Worm (Caenorhabditis elegans) whole organism, L4 larva: ENCODE results near the gene coa-7.

Experiments
- ama-1 ChIP-seq: fragments of 150-350 bp; optimal IDR thresholded peaks from 2 replicates; lab custom pipeline; 2014; ENCODE audit warnings: inconsistent platforms, mixed read lengths
- ceh-62 ChIP-seq: sonication (generic microtip); optimal IDR thresholded peaks from 2 replicates; lab custom pipeline; 2017; ENCODE audit warnings: missing biosample characterization, missing genetic modification characterization
- cey-2 ChIP-seq: sonication (generic microtip); optimal IDR thresholded peaks from 3 replicates; lab custom pipeline; 2017; ENCODE audit warnings: missing genetic modification characterization, mild to moderate bottlenecking, missing compliant biosample characterization, antibody characterized with exemption, borderline replicate concordance; ENCODE audit not compliant: insufficient read depth
- hlh-30 ChIP-seq: sonication (generic microtip); optimal IDR thresholded peaks from 2 replicates; lab custom pipeline; 2017; ENCODE audit warnings: antibody characterized with exemption, mild to moderate bottlenecking, missing genetic modification characterization, missing compliant biosample characterization; ENCODE audit not compliant: insufficient read depth
- jun-1 ChIP-seq: fragments of 150-350 bp; optimal IDR thresholded peaks from 2 replicates; lab custom pipeline; 2014; ENCODE audit warnings: missing biosample characterization, missing genetic modification reagents, missing genetic modification characterization
- lin-15B ChIP-seq: fragments of 150-350 bp; sonication (generic microtip); optimal IDR thresholded peaks from 3 replicates; lab custom pipeline; 2014; ENCODE audit warnings: missing biosample characterization, missing genetic modification characterization
- mdl-1 ChIP-seq, 2 experiments: fragments of 150-350 bp in 1 of 2; sonication (generic microtip) in 1 of 2; optimal IDR thresholded peaks; 2 replicates each; lab custom pipeline; 2014 to 2017; ENCODE audit warnings: missing biosample characterization in 2 of 2, missing genetic modification characterization in 2 of 2
- nhr-237 ChIP-seq: sonication (generic microtip); optimal IDR thresholded peaks from 2 replicates; lab custom pipeline; 2017; ENCODE audit warnings: missing biosample characterization, missing genetic modification characterization
- snpc-4 ChIP-seq: fragments of 150-350 bp; optimal IDR thresholded peaks from 2 replicates; lab custom pipeline; 2014; ENCODE audit warnings: missing biosample characterization, missing genetic modification characterization
- tag-97 ChIP-seq: fragments of 200-800 bp; sonication (Bioruptor generic); IDR thresholded peaks from 2 replicates; pipeline ENCODE4 v1.3.6; 2022; ENCODE audit warnings: missing genetic modification characterization, missing compliant biosample characterization
- unc-62 ChIP-seq, 3 experiments: fragments of 150-350 bp in 1 of 3; sonication (generic microtip); optimal IDR thresholded peaks in 2 of 3; peaks in 1 of 3; 1 replicate in 1 of 3; 2 replicates in 2 of 3; lab custom pipeline; 2014 to 2017; ENCODE audit warnings: missing biosample characterization in 3 of 3, missing genetic modification characterization in 3 of 3, missing genetic modification reagents in 3 of 3, missing genotype in 1 of 3

DNA sequence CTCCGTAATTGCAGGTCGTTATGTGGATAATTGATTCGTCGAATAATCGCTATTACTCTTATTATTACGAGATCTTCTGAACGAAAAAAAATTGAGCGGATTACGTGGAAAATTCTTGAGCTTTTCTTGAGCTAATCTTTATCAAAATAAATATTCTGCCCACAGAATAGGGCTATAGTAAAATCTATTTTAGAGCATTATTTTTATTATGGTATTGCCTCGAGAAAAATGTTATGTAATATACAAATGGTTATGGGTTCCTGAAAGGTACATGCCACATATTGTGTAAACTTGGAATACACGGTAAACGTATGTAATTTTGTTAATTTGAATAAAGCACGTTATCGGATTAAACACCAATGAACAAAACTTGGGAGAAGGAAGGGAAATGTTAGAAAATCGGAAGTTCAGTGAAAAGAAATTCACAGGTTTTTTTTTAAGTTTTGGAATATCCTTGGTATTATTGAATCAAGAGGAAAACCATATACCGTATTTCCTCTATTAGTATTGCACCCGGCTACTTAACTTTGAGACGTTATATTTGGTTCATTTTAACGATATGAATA lies 13.7 kb downstream of the coa-7 start:
- TF ChIP-seq cey-2 (tag; lab: Kevin White, UChicago) (no peak), lin-15B (tag; lab: Kevin White, UChicago) (no peak), unc-62 (GFP tag; optimal IDR thresholded peaks at IDR 0.05 in 1 of 2; lab: Kevin White, UChicago) (peak in 1 of 2 experiments; percentile 78), unc-62 (tag; optimal IDR thresholded peaks at IDR 0.05; lab: Kevin White, UChicago) (no peak), snpc-4 (no peak), jun-1 (tag; lab: Kevin White, UChicago) (no peak), tag-97 (no peak), nhr-237 (tag; lab: Kevin White, UChicago) (no peak), ama-1 (lab: Kevin White, UChicago) (peak; percentile 61), mdl-1 (tag; optimal IDR thresholded peaks at IDR 0.05; lab: Kevin White, UChicago) (no peak), ceh-62 (tag; lab: Kevin White, UChicago) (no peak), hlh-30 (tag; lab: Kevin White, UChicago) (peak; percentile 11)
